Fruit fly (Drosophila melanogaster) whole organism, wandering third instar larva: ENCODE measurements around the gene CG43084.

Experiments
- CG32264 ChIP-seq: fragments of 200-800 bp; sonication (Bioruptor generic); optimal IDR thresholded peaks from 2 replicates; lab custom pipeline; 2016; ENCODE audit warnings: missing biosample characterization, missing genetic modification characterization
- CG9705 ChIP-seq: fragments of 200-800 bp; sonication (Bioruptor generic); optimal IDR thresholded peaks from 2 replicates; lab custom pipeline; 2018; ENCODE audit warnings: missing biosample characterization, mild to moderate bottlenecking, missing genetic modification characterization
- CrebA ChIP-seq: fragments of 200-800 bp; sonication (Bioruptor generic); optimal IDR thresholded peaks from 2 replicates; lab custom pipeline; 2016; ENCODE audit warnings: missing biosample characterization, mild to moderate bottlenecking, missing genetic modification characterization, borderline replicate concordance
- Dfd ChIP-seq: fragments of >200 bp; optimal IDR thresholded peaks from 2 replicates; lab custom pipeline; 2017; ENCODE audit warnings: missing biosample characterization, missing genetic modification characterization
- Hr78 ChIP-seq: fragments of >200 bp; optimal IDR thresholded peaks from 2 replicates; lab custom pipeline; 2017; ENCODE audit warnings: missing biosample characterization, missing genetic modification characterization
- brk ChIP-seq: fragments of 200-800 bp; sonication (Bioruptor generic); optimal IDR thresholded peaks from 2 replicates; lab custom pipeline; 2016; ENCODE audit warnings: missing biosample characterization, mild to moderate bottlenecking, missing genetic modification characterization
- fru ChIP-seq: fragments of 200-800 bp; sonication (Bioruptor generic); optimal IDR thresholded peaks from 3 replicates; lab custom pipeline; 2016; ENCODE audit warnings: missing biosample characterization, mild to moderate bottlenecking, missing genetic modification characterization
- h ChIP-seq: fragments of 200-800 bp; sonication (Bioruptor generic); optimal IDR thresholded peaks from 3 replicates; lab custom pipeline; 2016; ENCODE audit warnings: missing biosample characterization, mild to moderate bottlenecking, missing genetic modification characterization
- rgr ChIP-seq: fragments of 200-800 bp; sonication (Bioruptor generic); optimal IDR thresholded peaks from 3 replicates; lab custom pipeline; 2016; ENCODE audit warnings: missing biosample characterization, mild to moderate bottlenecking, missing genetic modification characterization
- woc ChIP-seq: sonication (Bioruptor generic); optimal IDR thresholded peaks from 2 replicates; lab custom pipeline; 2016; ENCODE audit warnings: missing biosample characterization, mild to moderate bottlenecking, missing genetic modification characterization

DNA sequence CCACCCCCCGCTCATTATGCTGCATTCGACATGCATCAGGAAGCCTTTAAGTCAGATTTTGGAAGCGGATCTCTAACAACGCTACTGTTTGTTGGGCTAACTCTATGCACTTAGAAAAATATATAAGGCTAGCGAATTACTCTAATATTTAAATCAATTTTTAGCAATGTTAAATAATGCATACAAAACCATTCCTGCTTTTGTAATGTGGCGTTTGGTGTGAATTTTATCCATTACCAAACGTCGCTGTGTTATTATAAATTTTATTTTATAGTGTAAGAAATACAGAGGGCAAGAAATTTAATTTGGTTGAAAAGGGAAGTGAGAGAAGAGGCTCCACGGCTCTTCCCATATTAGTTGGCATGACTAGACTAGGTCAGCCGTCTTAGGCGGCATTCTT lies 22.1 kb downstream of the CG43084 start:
- TF ChIP-seq rgr (GFP tag; lab: Kevin White, UChicago), result no peak
- TF ChIP-seq CrebA (GFP tag; lab: Kevin White, UChicago), result no peak
- no peak for TF ChIP-seq CG9705 (GFP tag; lab: Kevin White, UChicago)
- TF ChIP-seq Hr78 (GFP tag; lab: Kevin White, UChicago), result no peak
- TF ChIP-seq woc (GFP tag; lab: Kevin White, UChicago), result no peak
- TF ChIP-seq Dfd (GFP tag; lab: Kevin White, UChicago), result no peak
- no peak for TF ChIP-seq brk (GFP tag; lab: Kevin White, UChicago)
- TF ChIP-seq CG32264 (GFP tag; lab: Kevin White, UChicago), result no peak
- no peak for TF ChIP-seq fru (GFP tag; lab: Kevin White, UChicago)
- TF ChIP-seq h, result no peak
